Fruit fly (Drosophila melanogaster) whole organism, embryonic: Measurements from ENCODE around the gene CG10365.

Experiments
- CG10565 ChIP-seq: fragments of 200-800 bp; sonication (Bioruptor generic); optimal IDR thresholded peaks from 3 replicates; lab custom pipeline; 2016; ENCODE audit warnings: missing biosample characterization, mild to moderate bottlenecking, missing genetic modification characterization
- CG10959 ChIP-seq: fragments of 200-800 bp; sonication (Bioruptor generic); IDR thresholded peaks from 2 replicates; pipeline ENCODE4 v1.3.6; 2022; ENCODE audit warnings: missing biosample characterization, missing genetic modification characterization
- CG12155 ChIP-seq: fragments of 200-800 bp; sonication (Bioruptor generic); optimal IDR thresholded peaks from 3 replicates; lab custom pipeline; 2016; ENCODE audit warnings: missing biosample characterization, missing genetic modification characterization
- CG12236 ChIP-seq: fragments of 200-800 bp; sonication (Bioruptor generic); optimal IDR thresholded peaks from 2 replicates; lab custom pipeline; 2016; ENCODE audit warnings: missing biosample characterization, missing genetic modification characterization
- CG13775 ChIP-seq: fragments of 200-800 bp; sonication (Bioruptor generic); optimal IDR thresholded peaks from 3 replicates; lab custom pipeline; 2017; ENCODE audit warnings: missing biosample characterization, mild to moderate bottlenecking, missing genetic modification characterization
- CG14710 ChIP-seq: fragments of 200-800 bp; sonication (Bioruptor generic); optimal IDR thresholded peaks from 3 replicates; lab custom pipeline; 2019; ENCODE audit warnings: missing biosample characterization, mild to moderate bottlenecking, missing genetic modification characterization, moderate library complexity
- CG16863 ChIP-seq: fragments of 200-800 bp; sonication (Bioruptor generic); optimal IDR thresholded peaks from 3 replicates; lab custom pipeline; 2016; ENCODE audit warnings: missing biosample characterization, missing genetic modification characterization
- CG17359 ChIP-seq: fragments of 200-800 bp; sonication (Bioruptor generic); optimal IDR thresholded peaks from 3 replicates; lab custom pipeline; 2018; ENCODE audit warnings: missing biosample characterization, mild to moderate bottlenecking, missing genetic modification characterization, moderate library complexity
- CG18262 ChIP-seq: fragments of 200-800 bp; optimal IDR thresholded peaks from 3 replicates; lab custom pipeline; 2019; ENCODE audit warnings: missing biosample characterization, mild to moderate bottlenecking, missing genetic modification characterization, moderate library complexity
- CG18619 ChIP-seq: fragments of 200-800 bp; sonication (Bioruptor generic); optimal IDR thresholded peaks from 3 replicates; lab custom pipeline; 2017; ENCODE audit warnings: missing biosample characterization, mild to moderate bottlenecking, missing genetic modification characterization
- CG2120 ChIP-seq: fragments of 200-800 bp; sonication (Bioruptor generic); optimal IDR thresholded peaks from 3 replicates; lab custom pipeline; 2016; ENCODE audit warnings: missing biosample characterization, missing genetic modification characterization
- CG2199 ChIP-seq: fragments of 200-800 bp; sonication (Bioruptor generic); IDR thresholded peaks from 3 replicates; pipeline ENCODE4 v1.3.6; 2022; ENCODE audit warnings: missing biosample characterization, missing genetic modification characterization
- CG3163 ChIP-seq: fragments of 200-800 bp; sonication (Bioruptor generic); optimal IDR thresholded peaks from 3 replicates; lab custom pipeline; 2016; ENCODE audit warnings: missing biosample characterization, missing genetic modification characterization
- CG32532 ChIP-seq: fragments of 200-800 bp; sonication (Bioruptor generic); IDR thresholded peaks from 2 replicates; pipeline ENCODE4 v1.3.6; 2022; ENCODE audit warnings: missing biosample characterization, missing genetic modification characterization
- CG32767 ChIP-seq: fragments of 200-800 bp; sonication (Bioruptor generic); IDR thresholded peaks from 2 replicates; pipeline ENCODE4 v1.3.6; 2022; ENCODE audit warnings: missing biosample characterization, missing genetic modification characterization
- CG3726 ChIP-seq: fragments of 200-800 bp; sonication (Bioruptor generic); IDR thresholded peaks from 3 replicates; pipeline ENCODE4, ENCODE4 v1.3.6; 2022; ENCODE audit warnings: missing biosample characterization, missing genetic modification characterization
- CG4328 ChIP-seq: fragments of 200-800 bp; sonication (Bioruptor generic); optimal IDR thresholded peaks from 3 replicates; lab custom pipeline; 2017; ENCODE audit warnings: missing biosample characterization, missing genetic modification reagents, missing genetic modification characterization
- CG5180 ChIP-seq: fragments of 200-800 bp; sonication (Bioruptor generic); optimal IDR thresholded peaks from 3 replicates; lab custom pipeline; 2017; ENCODE audit warnings: missing biosample characterization, missing genetic modification characterization, mild to moderate bottlenecking, moderate library complexity, missing genetic modification reagents
- CG6683 ChIP-seq: fragments of 200-800 bp; sonication (Bioruptor generic); optimal IDR thresholded peaks from 2 replicates; lab custom pipeline; 2017; ENCODE audit warnings: missing biosample characterization, mild to moderate bottlenecking, missing genetic modification characterization, missing genetic modification reagents
- CG7963 ChIP-seq: fragments of 200-800 bp; sonication (Bioruptor generic); IDR thresholded peaks from 3 replicates; pipeline ENCODE4 v1.3.6; 2022; ENCODE audit warnings: missing biosample characterization, missing genetic modification characterization; ENCODE audit not compliant: partially characterized antibody
- CG7987 ChIP-seq: fragments of 200-800 bp; sonication (Bioruptor generic); optimal IDR thresholded peaks from 2 replicates; lab custom pipeline; 2018; ENCODE audit warnings: missing biosample characterization, mild to moderate bottlenecking, missing genetic modification characterization, moderate library complexity
- CG9797 ChIP-seq: fragments of 200-800 bp; sonication (Bioruptor generic); optimal IDR thresholded peaks from 3 replicates; lab custom pipeline; 2018; ENCODE audit warnings: missing biosample characterization, mild to moderate bottlenecking, missing genetic modification characterization
- CoRest ChIP-seq: fragments of 200-800 bp; sonication (Bioruptor generic); optimal IDR thresholded peaks from 3 replicates; lab custom pipeline; 2018; ENCODE audit warnings: missing biosample characterization, mild to moderate bottlenecking, missing genetic modification characterization, moderate library complexity
- D19A ChIP-seq: fragments of 200-800 bp; optimal IDR thresholded peaks from 3 replicates; lab custom pipeline; 2019; ENCODE audit warnings: missing biosample characterization, mild to moderate bottlenecking, missing genetic modification characterization, moderate library complexity
- D19B ChIP-seq: fragments of 200-800 bp; sonication (Bioruptor generic); optimal IDR thresholded peaks from 2 replicates; lab custom pipeline; 2017; ENCODE audit warnings: missing biosample characterization, mild to moderate bottlenecking, missing genetic modification characterization
- E2f2 ChIP-seq: fragments of 200-800 bp; sonication (Bioruptor generic); IDR thresholded peaks from 2 replicates; pipeline ENCODE4 v1.3.6; 2022; ENCODE audit warnings: missing biosample characterization, missing genetic modification characterization
- Fer3 ChIP-seq: fragments of 200-800 bp; sonication (Bioruptor generic); optimal IDR thresholded peaks from 2 replicates; lab custom pipeline; 2018; ENCODE audit warnings: missing biosample characterization, mild to moderate bottlenecking, missing genetic modification characterization, moderate library complexity
- HLH54F ChIP-seq: fragments of 200-800 bp; sonication (Bioruptor generic); optimal IDR thresholded peaks from 3 replicates; lab custom pipeline; 2016; ENCODE audit warnings: missing biosample characterization, missing genetic modification characterization
- Lim3 ChIP-seq: fragments of 200-800 bp; sonication (Bioruptor generic); IDR thresholded peaks from 2 replicates; pipeline ENCODE4 v1.3.6; 2022; ENCODE audit warnings: missing biosample characterization, missing genetic modification characterization
- Meics ChIP-seq: fragments of 200-800 bp; sonication (Bioruptor generic); optimal IDR thresholded peaks from 2 replicates; lab custom pipeline; 2017; ENCODE audit warnings: missing biosample characterization, mild to moderate bottlenecking, missing genetic modification characterization
- Optix ChIP-seq: fragments of 200-800 bp; sonication (Bioruptor generic); IDR thresholded peaks from 3 replicates; pipeline ENCODE4 v1.3.6; 2022; ENCODE audit warnings: missing biosample characterization, missing genetic modification characterization
- Side ChIP-seq: fragments of 200-800 bp; sonication (Bioruptor generic); optimal IDR thresholded peaks from 2 replicates; lab custom pipeline; 2016; ENCODE audit warnings: missing biosample characterization, missing genetic modification characterization
- Six4 ChIP-seq: fragments of 200-800 bp; sonication (Bioruptor generic); optimal IDR thresholded peaks from 2 replicates; lab custom pipeline; 2016; ENCODE audit warnings: missing biosample characterization, missing genetic modification characterization
- Spps ChIP-seq: fragments of 200-800 bp; sonication (Bioruptor generic); optimal IDR thresholded peaks from 2 replicates; lab custom pipeline; 2018; ENCODE audit warnings: missing biosample characterization, mild to moderate bottlenecking, missing genetic modification characterization
- Taf1 ChIP-seq: fragments of 200-800 bp; sonication (Bioruptor generic); IDR thresholded peaks from 2 replicates; pipeline ENCODE4 v1.3.6; 2022; ENCODE audit warnings: missing biosample characterization, missing genetic modification characterization
- bab2 ChIP-seq: fragments of 200-800 bp; sonication (Bioruptor generic); optimal IDR thresholded peaks from 2 replicates; lab custom pipeline; 2016; ENCODE audit warnings: missing biosample characterization, missing genetic modification characterization
- br ChIP-seq: fragments of >200 bp; optimal IDR thresholded peaks from 2 replicates; lab custom pipeline; 2017
- cas ChIP-seq: fragments of 200-800 bp; sonication (Bioruptor generic); IDR thresholded peaks from 2 replicates; pipeline ENCODE4 v1.3.6; 2022; ENCODE audit warnings: missing biosample characterization, missing genetic modification characterization
- da ChIP-seq: fragments of 200-800 bp; sonication (Bioruptor generic); optimal IDR thresholded peaks from 2 replicates; lab custom pipeline; 2016; ENCODE audit warnings: missing biosample characterization, missing genetic modification characterization
- danr ChIP-seq: fragments of 200-800 bp; sonication (Bioruptor generic); IDR thresholded peaks from 2 replicates; pipeline ENCODE4 v1.3.6; 2022; ENCODE audit warnings: missing biosample characterization, missing genetic modification characterization
- dati ChIP-seq: fragments of 200-800 bp; sonication (Bioruptor generic); IDR thresholded peaks from 2 replicates; pipeline ENCODE4 v1.3.6; 2022; ENCODE audit warnings: missing biosample characterization, missing genetic modification characterization
- emc ChIP-seq: fragments of 200-800 bp; sonication (Bioruptor generic); optimal IDR thresholded peaks from 2 replicates; lab custom pipeline; 2016; ENCODE audit warnings: missing biosample characterization, missing genetic modification characterization
- fu2 ChIP-seq: fragments of 200-800 bp; sonication (Bioruptor generic); optimal IDR thresholded peaks from 2 replicates; lab custom pipeline; 2016; ENCODE audit warnings: missing biosample characterization, missing genetic modification characterization
- kah ChIP-seq: fragments of 200-800 bp; sonication (Bioruptor generic); optimal IDR thresholded peaks from 2 replicates; lab custom pipeline; 2018; ENCODE audit warnings: missing biosample characterization, mild to moderate bottlenecking, missing genetic modification characterization
- luna ChIP-seq: fragments of 200-800 bp; sonication (Bioruptor generic); optimal IDR thresholded peaks from 2 replicates; lab custom pipeline; 2016; ENCODE audit warnings: missing biosample characterization, missing genetic modification characterization
- nmo ChIP-seq: fragments of 200-800 bp; sonication (Bioruptor generic); optimal IDR thresholded peaks from 2 replicates; lab custom pipeline; 2018; ENCODE audit warnings: missing biosample characterization, mild to moderate bottlenecking, missing genetic modification characterization, moderate library complexity
- org-1 ChIP-seq: fragments of 200-800 bp; sonication (Bioruptor generic); optimal IDR thresholded peaks from 2 replicates; lab custom pipeline; 2017; ENCODE audit warnings: missing biosample characterization, missing genetic modification characterization
- p53 ChIP-seq: fragments of 200-800 bp; sonication (Bioruptor generic); optimal IDR thresholded peaks from 2 replicates; lab custom pipeline; 2016; ENCODE audit warnings: missing biosample characterization, missing genetic modification characterization
- salm ChIP-seq: fragments of 200-800 bp; sonication (Bioruptor generic); optimal IDR thresholded peaks from 2 replicates; lab custom pipeline; 2018; ENCODE audit warnings: missing biosample characterization, mild to moderate bottlenecking, missing genetic modification characterization
- sens ChIP-seq: fragments of 200-800 bp; sonication (Bioruptor generic); peaks from one replicate; lab custom pipeline; 2016; ENCODE audit warnings: missing biosample characterization, missing genetic modification characterization
- slp2 ChIP-seq: fragments of 200-800 bp; sonication (Bioruptor generic); optimal IDR thresholded peaks from 2 replicates; lab custom pipeline; 2016; ENCODE audit warnings: missing biosample characterization, missing genetic modification characterization
- yki ChIP-seq: fragments of >200 bp; optimal IDR thresholded peaks from 3 replicates; lab custom pipeline; 2018

Gene CG10365

dm6 chr3R:23767417-23767853 lies 44.3 kb downstream of the CG10365 start, which contains the start of the genes CG10214 and CG10375 (continued):
- TF ChIP-seq da (GFP tag; lab: Kevin White, UChicago) = peak; percentile 71
- 0 out of 2 replicates have a peak, but pooled peaks have one; percentile 38 for TF ChIP-seq cas (GFP tag; lab: Robert Waterston, UW)
- TF ChIP-seq br = no peak
- TF ChIP-seq CG7987 (GFP tag; lab: Kevin White, UChicago) = peak; percentile 64
- peak; percentile 76 for TF ChIP-seq Meics (GFP tag; lab: Kevin White, UChicago)
- TF ChIP-seq CG9797 = peak; percentile 98
- TF ChIP-seq CG7963 (GFP tag; lab: Robert Waterston, UW) = no peak
- peak; percentile 67 for TF ChIP-seq CG17359 (tag; lab: Kevin White, UChicago)
- TF ChIP-seq CG6683 (GFP tag; lab: Kevin White, UChicago) = peak; percentile 48
- peak; percentile 32; the same call in 1 of the 2 replicates for TF ChIP-seq CG32767 (GFP tag; lab: Robert Waterston, UW)
- TF ChIP-seq Fer3 = peak; percentile 67
- peak; percentile 83 for TF ChIP-seq nmo (GFP tag; lab: Kevin White, UChicago)
- no peak for TF ChIP-seq kah
- TF ChIP-seq Spps (tag; lab: Kevin White, UChicago) = peak; percentile 44
- peak; percentile 70 for TF ChIP-seq CoRest (tag; lab: Kevin White, UChicago)
- TF ChIP-seq CG4328 (GFP tag; lab: Kevin White, UChicago) = peak; percentile 42
- TF ChIP-seq CG5180 (GFP tag; lab: Kevin White, UChicago) = no peak
- TF ChIP-seq CG3726 = no peak
- peak; percentile 47 for TF ChIP-seq CG3163 (GFP tag; lab: Kevin White, UChicago)
- TF ChIP-seq CG18262 (tag; lab: Kevin White, UChicago) = peak; percentile 64
- TF ChIP-seq CG13775 (GFP tag; lab: Kevin White, UChicago) = peak; percentile 62
- TF ChIP-seq Six4 (GFP tag; lab: Kevin White, UChicago) = peak; percentile 65
- TF ChIP-seq fu2 (GFP tag; lab: Kevin White, UChicago) = peak; percentile 79
- no peak for TF ChIP-seq org-1 (GFP tag; lab: Kevin White, UChicago)
- peak; percentile 80 for TF ChIP-seq HLH54F (GFP tag; lab: Kevin White, UChicago)
- no peak for TF ChIP-seq yki (lab: Kevin White, UChicago)
- TF ChIP-seq Taf1 (GFP tag; lab: Robert Waterston, UW) = peak; percentile 47
- TF ChIP-seq salm (tag; lab: Kevin White, UChicago) = peak; percentile 41
- TF ChIP-seq dati (GFP tag; lab: Robert Waterston, UW) = no peak
- peak; percentile 76 for TF ChIP-seq CG16863
- peak; percentile 18 for TF ChIP-seq luna (GFP tag; lab: Kevin White, UChicago)
- peak; percentile 69 for TF ChIP-seq E2f2 (GFP tag; lab: Robert Waterston, UW)
- TF ChIP-seq CG10565 (GFP tag; lab: Kevin White, UChicago) = no peak
- 0 out of 2 replicates have a peak, but pooled peaks have one; percentile 23 for TF ChIP-seq danr (GFP tag; lab: Robert Waterston, UW)
- TF ChIP-seq Optix = 0 out of 3 replicates have a peak, but pooled peaks have one; percentile 25
- TF ChIP-seq Lim3 (GFP tag; lab: Robert Waterston, UW) = no peak
- TF ChIP-seq CG14710 = peak; percentile 88
- 0 out of 3 replicates have a peak, but pooled peaks have one; percentile 42 for TF ChIP-seq CG2199 (GFP tag; lab: Robert Waterston, UW)
- TF ChIP-seq CG2120 (GFP tag; lab: Kevin White, UChicago) = peak; percentile 90
- peak; percentile 81 for TF ChIP-seq Side (GFP tag; lab: Kevin White, UChicago)
- peak; percentile 59; the same call in 1 of the 2 replicates for TF ChIP-seq CG32532 (GFP tag; lab: Robert Waterston, UW)
- TF ChIP-seq p53 = peak; percentile 48
- TF ChIP-seq D19B (GFP tag; lab: Kevin White, UChicago) = peak; percentile 27
- peak; percentile 53 for TF ChIP-seq CG18619 (GFP tag; lab: Kevin White, UChicago)
- no peak for TF ChIP-seq D19A
- TF ChIP-seq CG12236 = peak; percentile 13
- TF ChIP-seq emc (GFP tag; lab: Kevin White, UChicago) = peak; percentile 37
- peak; percentile 23; the same call in 1 of the 2 replicates for TF ChIP-seq CG10959 (GFP tag; lab: Robert Waterston, UW)
- peak; percentile 60 for TF ChIP-seq slp2 (GFP tag; lab: Kevin White, UChicago)
- peak; percentile 71 for TF ChIP-seq bab2 (GFP tag; lab: Kevin White, UChicago)
- peak; percentile 82 for TF ChIP-seq CG12155
- TF ChIP-seq sens (GFP tag; lab: Kevin White, UChicago) = peak; percentile 94
